Worm (Caenorhabditis elegans): ENCODE data around the gene cpg-7.

cpg-7 gene

ce11 chrII:14059767-14060166, 49.3 kb downstream of the cpg-7 start, which contains the start of gene rpb-11 (continued):
- TF ChIP-seq elt-2 (tag; optimal IDR thresholded peaks at IDR 0.05) (peak; percentile 84), mab-9 (GFP tag; IDR thresholded peaks at IDR 0.05) (peak; percentile 81), lin-13 (GFP tag; optimal IDR thresholded peaks at IDR 0.05) (peak; percentile 95), lir-3 (tag; optimal IDR thresholded peaks at IDR 0.05; ENCODE audit: poor library complexity) (peak; percentile 74), pag-3 (tag; optimal IDR thresholded peaks at IDR 0.05; ENCODE audit: borderline replicate concordance, insufficient read depth) (no peak), lsy-2 (tag; optimal IDR thresholded peaks at IDR 0.05) (peak; percentile 95 to 96), unc-86 (tag; optimal IDR thresholded peaks at IDR 0.05) (peak; percentile 94), aly-2 (tag; optimal IDR thresholded peaks at IDR 0.05) (peak; percentile 86), ceh-88 (GFP tag; IDR thresholded peaks at IDR 0.05) (peak; percentile 79), F16B12.6 (tag; optimal IDR thresholded peaks at IDR 0.05) (peak; percentile 71), nhr-84 (tag; optimal IDR thresholded peaks at IDR 0.05) (no peak), nhr-28 (tag; optimal IDR thresholded peaks at IDR 0.05) (no peak), nhr-11 (tag; optimal IDR thresholded peaks at IDR 0.05) (peak; percentile 91), fkh-10 (GFP tag; optimal IDR thresholded peaks at IDR 0.05) (peak; percentile 64), Y116A8C.19 (tag; optimal IDR thresholded peaks at IDR 0.05; ENCODE audit: borderline replicate concordance) (no peak), sox-4 (tag; optimal IDR thresholded peaks at IDR 0.05) (peak; percentile 81), ztf-4 (tag; optimal IDR thresholded peaks at IDR 0.05) (peak; percentile 94), unc-98 (GFP tag; IDR thresholded peaks at IDR 0.05) (peak; percentile 58; the same call in 1 of the 2 replicates), pqm-1 (tag; optimal IDR thresholded peaks at IDR 0.05) (no peak), ces-1 (GFP tag; optimal IDR thresholded peaks at IDR 0.05) (no peak), nhr-85 (tag) (peak; percentile 96), swsn-7 (tag; optimal IDR thresholded peaks at IDR 0.05) (peak; percentile 95), ceh-63 (GFP tag; optimal IDR thresholded peaks at IDR 0.05) (no peak), isw-1 (GFP tag; IDR thresholded peaks at IDR 0.05) (peak; percentile 92), mdl-1 (tag; optimal IDR thresholded peaks at IDR 0.05) (peak in 1 of 2 experiments; percentile 86), dsc-1 (tag; optimal IDR thresholded peaks at IDR 0.05) (peak; percentile 96), snu-23 (GFP tag; optimal IDR thresholded peaks at IDR 0.05) (peak; percentile 97), skn-1 (tag; optimal IDR thresholded peaks at IDR 0.05) (peak; percentile 90), egl-27 (tag; optimal IDR thresholded peaks at IDR 0.05) (peak in 1 of 2 experiments; percentile 22), unc-30 (tag; optimal IDR thresholded peaks at IDR 0.05) (peak; percentile 59), hpl-2 (GFP tag; optimal IDR thresholded peaks at IDR 0.05) (peak; percentile 68), xbp-1 (tag; optimal IDR thresholded peaks at IDR 0.05) (peak; percentile 95), lin-15B (tag; optimal IDR thresholded peaks at IDR 0.05) (peak; percentile 90), snpc-4 (tag; optimal IDR thresholded peaks at IDR 0.05) (peak; percentile 93), elt-3 (tag; optimal IDR thresholded peaks at IDR 0.05) (peak in 4 of 6 experiments; percentile 52 to 93 (median 80)), vab-15 (tag; optimal IDR thresholded peaks at IDR 0.05) (no peak), irx-1 (tag; optimal IDR thresholded peaks at IDR 0.05) (peak; percentile 88), C34B4.2 (tag; optimal IDR thresholded peaks at IDR 0.05) (peak; percentile 69), nhr-19 (GFP tag; conservative IDR thresholded peaks at IDR 0.05) (peak; percentile 96), nhr-237 (tag; optimal IDR thresholded peaks at IDR 0.05) (peak; percentile 66), efl-3 (GFP tag; optimal IDR thresholded peaks at IDR 0.05) (peak; percentile 67), tlp-1 (tag; optimal IDR thresholded peaks at IDR 0.05) (no peak), efl-1 (optimal IDR thresholded peaks at IDR 0.05) (peak; percentile 95 to 99), efl-1 (GFP tag; optimal IDR thresholded peaks at IDR 0.05 in 1 of 2) (peak; percentile 99 to 100), ama-1 (optimal IDR thresholded peaks at IDR 0.05) (peak; percentile 82), nhr-12 (tag; optimal IDR thresholded peaks at IDR 0.05) (no peak), unc-130 (tag; optimal IDR thresholded peaks at IDR 0.05) (peak; percentile 96)
